Fruit fly (Drosophila melanogaster) whole organism, wandering third instar larva: ENCODE data around the gene CG13606.

ENCODE experiments used
- Abd-B ChIP-seq: fragments of >200 bp; optimal IDR thresholded peaks from 2 replicates; lab custom pipeline; 2017; ENCODE audit warnings: missing biosample characterization, missing genetic modification characterization
- CG32264 ChIP-seq: fragments of 200-800 bp; sonication (Bioruptor generic); optimal IDR thresholded peaks from 2 replicates; lab custom pipeline; 2016; ENCODE audit warnings: missing biosample characterization, missing genetic modification characterization
- CG9705 ChIP-seq: fragments of 200-800 bp; sonication (Bioruptor generic); optimal IDR thresholded peaks from 2 replicates; lab custom pipeline; 2018; ENCODE audit warnings: missing biosample characterization, mild to moderate bottlenecking, missing genetic modification characterization
- CrebA ChIP-seq: fragments of 200-800 bp; sonication (Bioruptor generic); optimal IDR thresholded peaks from 2 replicates; lab custom pipeline; 2016; ENCODE audit warnings: missing biosample characterization, mild to moderate bottlenecking, missing genetic modification characterization, borderline replicate concordance
- Dfd ChIP-seq: fragments of >200 bp; optimal IDR thresholded peaks from 2 replicates; lab custom pipeline; 2017; ENCODE audit warnings: missing biosample characterization, missing genetic modification characterization
- Dif ChIP-seq: fragments of 200-275, 200-300 bp; sonication (Bioruptor generic); optimal IDR thresholded peaks from 2 replicates; lab custom pipeline; 2018; ENCODE audit warnings: missing biosample characterization, missing genetic modification characterization; ENCODE audit not compliant: partially characterized antibody
- GATAd ChIP-seq: sonication (Bioruptor generic); optimal IDR thresholded peaks from 2 replicates; lab custom pipeline; 2016; ENCODE audit warnings: missing biosample characterization, missing genetic modification characterization
- HLH106 ChIP-seq: fragments of 200-800 bp; optimal IDR thresholded peaks from 3 replicates; lab custom pipeline; 2019; ENCODE audit warnings: missing biosample characterization, mild to moderate bottlenecking, missing genetic modification characterization, moderate library complexity
- Hnf4 ChIP-seq: fragments of 200-800 bp; sonication (Bioruptor generic); optimal IDR thresholded peaks from 2 replicates; lab custom pipeline; 2016; ENCODE audit warnings: missing biosample characterization, mild to moderate bottlenecking, missing genetic modification characterization
- Hr78 ChIP-seq: fragments of >200 bp; optimal IDR thresholded peaks from 2 replicates; lab custom pipeline; 2017; ENCODE audit warnings: missing biosample characterization, missing genetic modification characterization
- Hr83 ChIP-seq: fragments of 200-300 bp; sonication (Bioruptor generic); optimal IDR thresholded peaks from 2 replicates; lab custom pipeline; 2016; ENCODE audit warnings: missing biosample characterization, mild to moderate bottlenecking, missing genetic modification characterization, moderate library complexity; ENCODE audit not compliant: poor library complexity, severe bottlenecking
- Jra ChIP-seq: sonication (Bioruptor generic); optimal IDR thresholded peaks from 2 replicates; lab custom pipeline; 2016; ENCODE audit warnings: missing biosample characterization, missing genetic modification characterization
- Mio ChIP-seq: sonication (Bioruptor generic); optimal IDR thresholded peaks from 2 replicates; lab custom pipeline; 2016; ENCODE audit warnings: missing biosample characterization, missing genetic modification characterization
- Myc ChIP-seq: fragments of >200 bp; optimal IDR thresholded peaks from 2 replicates; lab custom pipeline; 2017
- N ChIP-seq: fragments of >200 bp; optimal IDR thresholded peaks from 2 replicates; lab custom pipeline; 2018; ENCODE audit warnings: missing biosample characterization, missing external identifiers, missing genetic modification characterization
- OdsH ChIP-seq: fragments of 200-800 bp; sonication (Bioruptor generic); optimal IDR thresholded peaks from 2 replicates; lab custom pipeline; 2016; ENCODE audit warnings: missing biosample characterization, mild to moderate bottlenecking, missing genetic modification characterization
- Rel ChIP-seq, 2 experiments: fragments of 200-800 bp; sonication (Bioruptor generic) in 1 of 2; optimal IDR thresholded peaks; 2 replicates in 1 of 2; 3 replicates in 1 of 2; lab custom pipeline; 2016 to 2019; ENCODE audit warnings: mild to moderate bottlenecking in 2 of 2, missing biosample characterization in 2 of 2, missing genetic modification characterization in 2 of 2, moderate library complexity in 1 of 2
- Sp1 ChIP-seq: fragments of 200-800 bp; sonication (Bioruptor generic); optimal IDR thresholded peaks from 3 replicates; lab custom pipeline; 2019; ENCODE audit warnings: missing biosample characterization, mild to moderate bottlenecking, missing genetic modification characterization, moderate library complexity
- Vsx2 ChIP-seq: fragments of 200-300, 225-300 bp; sonication (Bioruptor generic); optimal IDR thresholded peaks from 2 replicates; lab custom pipeline; 2018; ENCODE audit warnings: missing biosample characterization, missing genetic modification characterization; ENCODE audit not compliant: partially characterized antibody
- br ChIP-seq: fragments of 200-800 bp; sonication (Bioruptor generic); optimal IDR thresholded peaks from 2 replicates; lab custom pipeline; 2016; ENCODE audit warnings: missing biosample characterization, missing genetic modification characterization
- brk ChIP-seq: fragments of 200-800 bp; sonication (Bioruptor generic); optimal IDR thresholded peaks from 2 replicates; lab custom pipeline; 2016; ENCODE audit warnings: missing biosample characterization, mild to moderate bottlenecking, missing genetic modification characterization
- dl ChIP-seq, 2 experiments: fragments of 175-275, 200-275 bp in 1 of 2; fragments of 200-275 bp in 1 of 2; sonication (Bioruptor generic); optimal IDR thresholded peaks; lab custom pipeline; 2018; ENCODE audit warnings: mild to moderate bottlenecking in 2 of 2, missing biosample characterization in 2 of 2, missing genetic modification characterization in 2 of 2, moderate library complexity in 2 of 2; ENCODE audit not compliant: partially characterized antibody in 2 of 2, insufficient read depth in 1 of 2
- dmrt93B ChIP-seq: fragments of 200-800 bp; sonication (Bioruptor generic); optimal IDR thresholded peaks from 2 replicates; lab custom pipeline; 2018; ENCODE audit warnings: missing biosample characterization, mild to moderate bottlenecking, missing genetic modification characterization
- dsf ChIP-seq: sonication (Bioruptor generic); optimal IDR thresholded peaks from 2 replicates; lab custom pipeline; 2016; ENCODE audit warnings: missing biosample characterization, missing genetic modification characterization, borderline replicate concordance
- ey ChIP-seq: fragments of 200-800 bp; sonication (Bioruptor generic); optimal IDR thresholded peaks from 2 replicates; lab custom pipeline; 2016; ENCODE audit warnings: missing biosample characterization, missing genetic modification characterization
- foxo ChIP-seq, 2 experiments: fragments of 200-800 bp; sonication (Bioruptor generic); optimal IDR thresholded peaks; 2 replicates in 1 of 2; 3 replicates in 1 of 2; lab custom pipeline; 2016 to 2017; ENCODE audit warnings: missing biosample characterization in 2 of 2, missing genetic modification characterization in 2 of 2
- fru ChIP-seq: fragments of 200-800 bp; sonication (Bioruptor generic); optimal IDR thresholded peaks from 3 replicates; lab custom pipeline; 2016; ENCODE audit warnings: missing biosample characterization, mild to moderate bottlenecking, missing genetic modification characterization
- h ChIP-seq: fragments of 200-800 bp; sonication (Bioruptor generic); optimal IDR thresholded peaks from 3 replicates; lab custom pipeline; 2016; ENCODE audit warnings: missing biosample characterization, mild to moderate bottlenecking, missing genetic modification characterization
- jim ChIP-seq: fragments of 175-275, 200-325 bp; sonication (Bioruptor generic); optimal IDR thresholded peaks from 2 replicates; lab custom pipeline; 2016; ENCODE audit warnings: missing biosample characterization, mild to moderate bottlenecking, missing genetic modification characterization
- lola ChIP-seq: fragments of >200 bp; optimal IDR thresholded peaks from 2 replicates; lab custom pipeline; 2017; ENCODE audit warnings: missing biosample characterization, missing genetic modification characterization
- pan ChIP-seq: fragments of >200 bp; optimal IDR thresholded peaks from 2 replicates; lab custom pipeline; 2017
- psq ChIP-seq: fragments of 200-800 bp; sonication (Bioruptor generic); optimal IDR thresholded peaks from 3 replicates; lab custom pipeline; 2017; ENCODE audit warnings: missing biosample characterization, mild to moderate bottlenecking, missing genetic modification characterization, moderate library complexity
- rgr ChIP-seq: fragments of 200-800 bp; sonication (Bioruptor generic); optimal IDR thresholded peaks from 3 replicates; lab custom pipeline; 2016; ENCODE audit warnings: missing biosample characterization, mild to moderate bottlenecking, missing genetic modification characterization
- sage ChIP-seq: fragments of 200-800 bp; sonication (Bioruptor generic); optimal IDR thresholded peaks from 2 replicates; lab custom pipeline; 2016; ENCODE audit warnings: missing biosample characterization, mild to moderate bottlenecking, missing genetic modification characterization
- sv ChIP-seq: fragments of 200-800 bp; sonication (Bioruptor generic); optimal IDR thresholded peaks from 3 replicates; lab custom pipeline; 2016; ENCODE audit warnings: missing biosample characterization, missing genetic modification characterization
- tai ChIP-seq: sonication (Bioruptor generic); optimal IDR thresholded peaks from 2 replicates; lab custom pipeline; 2016; ENCODE audit warnings: missing biosample characterization, missing genetic modification characterization
- usp ChIP-seq: fragments of >200 bp; optimal IDR thresholded peaks from 2 replicates; lab custom pipeline; 2017; ENCODE audit warnings: missing biosample characterization, missing genetic modification characterization
- woc ChIP-seq: sonication (Bioruptor generic); optimal IDR thresholded peaks from 2 replicates; lab custom pipeline; 2016; ENCODE audit warnings: missing biosample characterization, mild to moderate bottlenecking, missing genetic modification characterization

The CG13606 gene

DNA sequence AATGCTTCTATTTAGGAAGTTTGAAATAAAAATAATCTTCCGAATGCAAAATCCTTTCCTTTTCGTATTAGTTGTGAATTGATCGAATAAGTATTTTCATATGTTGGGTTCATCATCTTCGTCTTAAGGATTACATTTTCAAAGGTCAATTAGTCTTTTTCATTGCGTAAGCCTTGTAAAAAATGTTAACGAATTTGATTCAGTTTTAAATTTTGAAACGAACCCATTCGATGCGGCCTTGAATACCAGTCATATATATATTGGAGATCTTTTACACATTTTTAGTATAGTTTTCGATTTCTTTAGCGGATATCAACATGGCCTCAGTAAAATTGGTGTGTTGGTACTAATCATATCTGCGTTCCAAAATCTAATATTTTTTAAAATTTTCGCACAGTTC is 56.2 kb downstream of the CG13606 start, which contains the start of gene Acp95EF:
Acp95EF (plus strand) TSS at position 301 of the 400 bp plus-strand sequence.
- TF ChIP-seq dsf (GFP tag; lab: Kevin White, UChicago) = no peak
- TF ChIP-seq usp (GFP tag; lab: Kevin White, UChicago) = no peak
- TF ChIP-seq psq (GFP tag; lab: Kevin White, UChicago) = no peak
- no peak for TF ChIP-seq Jra (GFP tag; lab: Kevin White, UChicago)
- no peak for TF ChIP-seq sv (GFP tag; lab: Kevin White, UChicago)
- no peak for TF ChIP-seq Mio (GFP tag; lab: Kevin White, UChicago)
- TF ChIP-seq dmrt93B = no peak
- no peak for TF ChIP-seq h (GFP tag; lab: Kevin White, UChicago)
- no peak for TF ChIP-seq OdsH (GFP tag; lab: Kevin White, UChicago)

dm6 chr3R:24229870-24230422 is 57.5 kb downstream of the CG13606 start, which contains the start of gene Spase22-23:
Spase22-23 (minus strand) TSS chr3R:24230035.
- TF ChIP-seq sage (GFP tag; lab: Kevin White, UChicago) (peak; percentile 27), Vsx2 (GFP tag; lab: Kevin White, UChicago) (no peak), CG9705 (GFP tag; lab: Kevin White, UChicago) (no peak), dsf (GFP tag; lab: Kevin White, UChicago) (peak; percentile 44)

dm6 chr3R:24230423-24231205 is 58.2 kb downstream of the CG13606 start, which contains the start of gene mask:
mask (plus strand) TSS chr3R:24230562.
- TF ChIP-seq dmrt93B (peak; percentile 90), HLH106 (tag; lab: Kevin White, UChicago) (peak; percentile 67), brk (GFP tag; lab: Kevin White, UChicago) (no peak), CG9705 (GFP tag; lab: Kevin White, UChicago) (peak; percentile 88), N (GFP tag; lab: Kevin White, UChicago) (no peak), CG32264 (GFP tag; lab: Kevin White, UChicago) (peak; percentile 32), psq (GFP tag; lab: Kevin White, UChicago) (no peak), Jra (GFP tag; lab: Kevin White, UChicago) (peak; percentile 73), Vsx2 (GFP tag; lab: Kevin White, UChicago) (no peak), dsf (GFP tag; lab: Kevin White, UChicago) (peak; percentile 12), h (GFP tag; lab: Kevin White, UChicago) (peak; percentile 77), lola (no peak), Hnf4 (GFP tag; lab: Kevin White, UChicago) (peak; percentile 59), jim (GFP tag; lab: Kevin White, UChicago) (no peak), GATAd (GFP tag; lab: Kevin White, UChicago) (no peak), sv (GFP tag; lab: Kevin White, UChicago) (peak; percentile 69), Rel (GFP tag; optimal IDR thresholded peaks at IDR 0.05; lab: Kevin White, UChicago) (no peak), Rel (tag; optimal IDR thresholded peaks at IDR 0.05; lab: Kevin White, UChicago) (peak; percentile 40), Myc (lab: Kevin White, UChicago) (no peak), Abd-B (GFP tag; lab: Kevin White, UChicago) (no peak), dl (GFP tag; optimal IDR thresholded peaks at IDR 0.05; lab: Kevin White, UChicago; ENCODE audit: insufficient read depth in 1 of 2, partially characterized antibody in 2 of 2) (no peak), tai (GFP tag; lab: Kevin White, UChicago) (no peak), Mio (GFP tag; lab: Kevin White, UChicago) (peak; percentile 23), Sp1 (GFP tag; lab: Kevin White, UChicago) (peak; percentile 83), Hr78 (GFP tag; lab: Kevin White, UChicago) (no peak), ey (GFP tag; lab: Kevin White, UChicago) (peak; percentile 50), foxo (GFP tag; optimal IDR thresholded peaks at IDR 0.05; lab: Kevin White, UChicago) (peak; percentile 47 to 61), rgr (peak; percentile 91), sage (GFP tag; lab: Kevin White, UChicago) (no peak), Dif (GFP tag; lab: Kevin White, UChicago) (peak; percentile 8), usp (GFP tag; lab: Kevin White, UChicago) (no peak), OdsH (GFP tag; lab: Kevin White, UChicago) (peak; percentile 72), pan (lab: Kevin White, UChicago) (no peak), Dfd (no peak), woc (GFP tag; lab: Kevin White, UChicago) (peak; percentile 31), Hr83 (GFP tag; lab: Kevin White, UChicago) (peak; percentile 96), CrebA (no peak), br (peak; percentile 77), fru (GFP tag; lab: Kevin White, UChicago) (peak; percentile 63)
